Worm (Caenorhabditis elegans) whole organism, midembryonic: ENCODE data around the gene T23D5.3.

Experiments used
- T22C8.4 ChIP-seq: fragments of 200-800 bp; sonication (Bioruptor generic); IDR thresholded peaks from 2 replicates; pipeline ENCODE4 v1.3.6; 2022; ENCODE audit warnings: missing genetic modification characterization, missing compliant biosample characterization
- flt-1 ChIP-seq: fragments of 200-800 bp; sonication (Bioruptor generic); IDR thresholded peaks from 2 replicates; pipeline ENCODE4 v1.3.6; 2022; ENCODE audit warnings: missing genetic modification characterization, missing compliant biosample characterization
- klf-2 ChIP-seq: fragments of 200-800 bp; sonication (Bioruptor generic); conservative IDR thresholded peaks from 2 replicates; pipeline ENCODE4 v1.3.6; 2022; ENCODE audit warnings: missing genetic modification reagents, missing genetic modification characterization, missing compliant biosample characterization
- ref-1 ChIP-seq: fragments of 200-800 bp; sonication (Bioruptor generic); conservative IDR thresholded peaks from 2 replicates; pipeline ENCODE4 v1.3.6; 2022; ENCODE audit warnings: missing genetic modification reagents, missing genetic modification characterization, missing compliant biosample characterization
- tab-1 ChIP-seq: fragments of 200-800 bp; sonication (Bioruptor generic); IDR thresholded peaks from 2 replicates; pipeline ENCODE4 v1.3.6; 2022; ENCODE audit warnings: missing genetic modification characterization, missing compliant biosample characterization
- ztf-23 ChIP-seq: fragments of 200-800 bp; sonication (Bioruptor generic); IDR thresholded peaks from 2 replicates; pipeline ENCODE4 v1.3.6; 2022; ENCODE audit warnings: missing genetic modification reagents, missing genetic modification characterization, missing compliant biosample characterization

ce11 chrV:15710401-15710800 is 23.1 kb downstream of the T23D5.3 start, which contains the start of gene Y6E2A.1:
- TF ChIP-seq flt-1 (GFP tag; lab: Robert Waterston, UW) = no peak
- TF ChIP-seq ztf-23 (GFP tag; lab: Robert Waterston, UW) = no peak
- no peak for TF ChIP-seq ref-1 (GFP tag; lab: Robert Waterston, UW)
- no peak for TF ChIP-seq T22C8.4 (GFP tag; lab: Robert Waterston, UW)
- no peak for TF ChIP-seq tab-1
- TF ChIP-seq klf-2 (GFP tag; lab: Robert Waterston, UW) = no peak
